Fruit fly (Drosophila melanogaster) whole organism, embryonic: ENCODE results near the gene Mul1.

Experiments used
- ATbp ChIP-seq: fragments of 200-800 bp; sonication (Bioruptor generic); optimal IDR thresholded peaks from 2 replicates; lab custom pipeline; 2017; ENCODE audit warnings: missing biosample characterization, mild to moderate bottlenecking, missing genetic modification characterization, missing genetic modification reagents
- B-H1 ChIP-seq: fragments of 200-800 bp; sonication (Bioruptor generic); IDR thresholded peaks from 3 replicates; pipeline ENCODE4 v1.3.6; 2022; ENCODE audit warnings: missing biosample characterization, missing genetic modification characterization
- CG11695 ChIP-seq: fragments of 200-800 bp; sonication (Bioruptor generic); IDR thresholded peaks from 3 replicates; pipeline ENCODE4 v1.3.6; 2022; ENCODE audit warnings: missing biosample characterization, missing genetic modification characterization
- CG13894 ChIP-seq: fragments of 200-800 bp; sonication (Bioruptor generic); optimal IDR thresholded peaks from 3 replicates; lab custom pipeline; 2018; ENCODE audit warnings: missing biosample characterization, mild to moderate bottlenecking, missing genetic modification characterization, moderate library complexity
- CG14050 ChIP-seq: fragments of 200-800 bp; sonication (Bioruptor generic); IDR thresholded peaks from 3 replicates; pipeline ENCODE4 v1.3.6; 2022; ENCODE audit warnings: missing biosample characterization, missing genetic modification characterization
- CG16813 ChIP-seq: fragments of 200-800 bp; sonication (Bioruptor generic); IDR thresholded peaks from 3 replicates; pipeline ENCODE4 v1.3.6; 2022; ENCODE audit warnings: missing biosample characterization, missing genetic modification characterization; ENCODE audit not compliant: partially characterized antibody
- CG18262 ChIP-seq: fragments of 200-800 bp; optimal IDR thresholded peaks from 3 replicates; lab custom pipeline; 2019; ENCODE audit warnings: missing biosample characterization, mild to moderate bottlenecking, missing genetic modification characterization, moderate library complexity
- CG31365 ChIP-seq: fragments of 200-800 bp; sonication (Bioruptor generic); optimal IDR thresholded peaks from 2 replicates; lab custom pipeline; 2018; ENCODE audit warnings: missing biosample characterization, mild to moderate bottlenecking, missing genetic modification characterization
- CG32767 ChIP-seq: fragments of 200-800 bp; sonication (Bioruptor generic); IDR thresholded peaks from 2 replicates; pipeline ENCODE4 v1.3.6; 2022; ENCODE audit warnings: missing biosample characterization, missing genetic modification characterization
- CG7271 ChIP-seq: fragments of 200-800 bp; sonication (Bioruptor generic); optimal IDR thresholded peaks from 2 replicates; lab custom pipeline; 2018; ENCODE audit warnings: missing biosample characterization, mild to moderate bottlenecking, missing genetic modification characterization, moderate library complexity
- CG8924 ChIP-seq: fragments of 200-800 bp; optimal IDR thresholded peaks from 3 replicates; lab custom pipeline; 2019; ENCODE audit warnings: missing biosample characterization, mild to moderate bottlenecking, missing genetic modification characterization, moderate library complexity
- CG9215 ChIP-seq: fragments of 200-800 bp; sonication (Bioruptor generic); IDR thresholded peaks from 2 replicates; pipeline ENCODE4 v1.3.6; 2022; ENCODE audit warnings: missing biosample characterization, missing genetic modification characterization
- CTCF ChIP-seq: fragments of 200-800 bp; sonication (Bioruptor generic); optimal IDR thresholded peaks from 2 replicates; lab custom pipeline; 2017; ENCODE audit warnings: missing biosample characterization, mild to moderate bottlenecking, missing genetic modification characterization, moderate library complexity
- Camta ChIP-seq: fragments of 200-800 bp; sonication (Bioruptor generic); optimal IDR thresholded peaks from 2 replicates; lab custom pipeline; 2016; ENCODE audit warnings: missing biosample characterization, missing genetic modification characterization
- Dad ChIP-seq: fragments of 200-800 bp; sonication (Bioruptor generic); optimal IDR thresholded peaks from 3 replicates; lab custom pipeline; 2016; ENCODE audit warnings: missing biosample characterization, missing genetic modification characterization
- Dip2 ChIP-seq: fragments of 200-800 bp; sonication (Bioruptor generic); IDR thresholded peaks from 2 replicates; pipeline ENCODE4 v1.3.6; 2022; ENCODE audit warnings: missing biosample characterization, missing genetic modification characterization
- Dref ChIP-seq: fragments of 200-800 bp; sonication (Bioruptor generic); IDR thresholded peaks from 2 replicates; pipeline ENCODE4 v1.3.6; 2022; ENCODE audit warnings: missing biosample characterization, missing genetic modification characterization
- E2f1 ChIP-seq: fragments of 200-800 bp; sonication (Bioruptor generic); IDR thresholded peaks from 2 replicates; pipeline ENCODE4 v1.3.6; 2022; ENCODE audit warnings: missing biosample characterization, missing genetic modification characterization
- H15 ChIP-seq: fragments of 200-800 bp; sonication (Bioruptor generic); IDR thresholded peaks from 3 replicates; pipeline ENCODE4 v1.3.6; 2022; ENCODE audit warnings: missing biosample characterization, missing genetic modification characterization
- Med ChIP-seq: fragments of 200-800 bp; sonication (Bioruptor generic); peaks from one replicate; lab custom pipeline; 2016; ENCODE audit warnings: missing biosample characterization, missing genetic modification characterization, mild to moderate bottlenecking, inconsistent platforms, moderate library complexity
- NfI ChIP-seq: fragments of 200-800 bp; sonication (Bioruptor generic); optimal IDR thresholded peaks from 3 replicates; lab custom pipeline; 2018; ENCODE audit warnings: missing biosample characterization, mild to moderate bottlenecking, missing genetic modification characterization, moderate library complexity
- Stat92E ChIP-seq, 3 experiments: fragments of >200 bp in 2 of 3; fragments of 200-800 bp in 1 of 3; sonication (Bioruptor generic) in 1 of 3; optimal IDR thresholded peaks; 2 replicates each; lab custom pipeline; 2017 to 2019; ENCODE audit warnings: missing biosample characterization in 3 of 3, missing genetic modification characterization in 3 of 3, mild to moderate bottlenecking in 1 of 3, moderate library complexity in 1 of 3
- bcd ChIP-seq: fragments of 200-800 bp; sonication (Bioruptor generic); optimal IDR thresholded peaks from 2 replicates; lab custom pipeline; 2017; ENCODE audit warnings: missing biosample characterization, mild to moderate bottlenecking, missing genetic modification characterization
- chinmo ChIP-seq: fragments of 200-800 bp; sonication (Bioruptor generic); IDR thresholded peaks from 4 replicates; pipeline ENCODE4 v1.3.6; 2022; ENCODE audit warnings: missing biosample characterization, missing genetic modification characterization; ENCODE audit not compliant: partially characterized antibody
- ems ChIP-seq: fragments of 200-800 bp; sonication (Bioruptor generic); optimal IDR thresholded peaks from 3 replicates; lab custom pipeline; 2016; ENCODE audit warnings: missing biosample characterization, missing genetic modification characterization
- ind ChIP-seq: fragments of 200-800 bp; sonication (Bioruptor generic); optimal IDR thresholded peaks from 3 replicates; lab custom pipeline; 2016; ENCODE audit warnings: missing biosample characterization, missing genetic modification characterization
- lilli ChIP-seq: fragments of 200-800 bp; sonication (Bioruptor generic); optimal IDR thresholded peaks from 3 replicates; lab custom pipeline; 2016; ENCODE audit warnings: missing biosample characterization, missing genetic modification characterization
- nerfin-2 ChIP-seq: fragments of 200-800 bp; sonication (Bioruptor generic); IDR thresholded peaks from 2 replicates; pipeline ENCODE4 v1.3.6; 2022; ENCODE audit warnings: missing biosample characterization, missing genetic modification characterization; ENCODE audit not compliant: partially characterized antibody
- oc ChIP-seq: fragments of 200-800 bp; sonication (Bioruptor generic); optimal IDR thresholded peaks from 2 replicates; lab custom pipeline; 2018; ENCODE audit warnings: missing biosample characterization, mild to moderate bottlenecking, missing genetic modification characterization, moderate library complexity
- pb ChIP-seq: fragments of 200-800 bp; sonication (Bioruptor generic); optimal IDR thresholded peaks from 3 replicates; lab custom pipeline; 2016; ENCODE audit warnings: missing biosample characterization, missing genetic modification characterization
- psq ChIP-seq: fragments of 200-800 bp; sonication (Bioruptor generic); optimal IDR thresholded peaks from 2 replicates; lab custom pipeline; 2017; ENCODE audit warnings: missing biosample characterization, missing genetic modification characterization
- twi ChIP-seq: fragments of 200-800 bp; optimal IDR thresholded peaks from 2 replicates; lab custom pipeline; 2019; ENCODE audit warnings: missing biosample characterization, mild to moderate bottlenecking, missing genetic modification characterization, moderate library complexity
- vfl ChIP-seq: fragments of 200-800 bp; sonication (Bioruptor generic); optimal IDR thresholded peaks from 2 replicates; lab custom pipeline; 2016; ENCODE audit warnings: missing biosample characterization, missing genetic modification characterization
- zen2 ChIP-seq: fragments of 200-800 bp; sonication (Bioruptor generic); IDR thresholded peaks from 3 replicates; pipeline ENCODE4 v1.3.6; 2022; ENCODE audit warnings: missing biosample characterization, missing genetic modification characterization; ENCODE audit not compliant: partially characterized antibody
- zfh1 ChIP-seq: fragments of 200-800 bp; sonication (Bioruptor generic); IDR thresholded peaks from 3 replicates; pipeline ENCODE4 v1.3.6; 2022; ENCODE audit warnings: missing biosample characterization, missing genetic modification characterization

Gene Mul1

DNA sequence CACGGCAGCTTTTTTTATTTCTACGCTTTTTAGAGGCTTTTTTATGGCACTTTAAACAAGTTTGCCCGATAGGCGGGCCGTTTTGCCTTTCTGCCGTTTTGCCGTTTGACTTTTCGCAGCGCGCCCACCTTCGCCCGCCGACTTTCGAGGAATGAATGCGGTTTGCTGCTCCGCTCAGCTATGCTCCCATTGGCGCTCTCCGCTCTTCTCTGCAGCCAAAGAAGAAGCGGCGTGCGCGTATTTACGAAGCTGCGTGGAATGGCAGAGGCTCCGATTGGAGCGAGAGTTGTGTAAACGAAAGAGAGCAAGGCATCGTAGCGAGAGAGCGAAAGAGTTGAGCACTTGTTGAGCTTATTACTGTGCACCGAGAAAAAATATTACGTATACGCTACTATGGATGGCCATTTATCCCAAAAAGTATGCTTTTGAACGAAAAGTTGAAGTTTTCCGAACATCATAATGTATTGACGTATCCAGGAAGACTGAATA is 50.3 kb downstream of the Mul1 start, which contains the start of gene wit (continued):
- no peak for TF ChIP-seq CG8924 (tag; lab: Kevin White, UChicago)
- TF ChIP-seq ATbp: peak; percentile 19
- no peak for TF ChIP-seq bcd
- no peak for TF ChIP-seq twi (tag; lab: Kevin White, UChicago)
- no peak; the same call in 2 of the 3 replicates for TF ChIP-seq CG14050 (GFP tag; lab: Robert Waterston, UW)
- TF ChIP-seq CG32767 (GFP tag; lab: Robert Waterston, UW): 0 out of 2 replicates have a peak, but pooled peaks have one; percentile 16
- TF ChIP-seq CG11695 (GFP tag; lab: Robert Waterston, UW): 0 out of 3 replicates have a peak, but pooled peaks have one; percentile 11
- TF ChIP-seq psq: peak; percentile 92
- no peak for TF ChIP-seq CG18262
- no peak for TF ChIP-seq nerfin-2 (GFP tag; lab: Robert Waterston, UW)
- TF ChIP-seq oc (tag; lab: Kevin White, UChicago): no peak
- TF ChIP-seq Camta (GFP tag; lab: Kevin White, UChicago): peak; percentile 17
- TF ChIP-seq ems: peak; percentile 13
- TF ChIP-seq CG31365 (tag; lab: Kevin White, UChicago): no peak

DNA sequence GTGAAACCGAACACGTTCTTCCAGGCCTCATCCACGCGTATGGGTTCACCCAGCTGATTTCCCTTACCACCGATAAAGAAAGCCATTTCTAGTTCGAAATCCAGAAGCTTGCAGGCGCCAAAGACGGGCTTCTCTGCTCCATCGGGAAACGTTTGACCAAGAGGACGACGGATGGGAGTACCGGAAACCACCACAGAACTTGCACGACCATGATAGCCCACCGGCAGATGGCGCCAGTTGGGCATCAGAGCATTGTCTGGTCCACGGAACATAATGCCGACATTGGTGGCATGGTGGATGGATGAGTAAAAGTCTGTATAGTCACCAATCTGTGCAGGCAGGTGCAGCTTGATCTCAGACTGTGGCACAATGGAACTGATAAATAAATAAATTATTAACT is 51.5 kb downstream of the Mul1 start:
- TF ChIP-seq chinmo (GFP tag; lab: Robert Waterston, UW): 0 out of 4 replicates have a peak, but pooled peaks have one; percentile 14
- no peak for TF ChIP-seq B-H1 (GFP tag; lab: Robert Waterston, UW)
- no peak for TF ChIP-seq Stat92E (GFP tag; optimal IDR thresholded peaks at IDR 0.05; lab: Kevin White, UChicago)
- TF ChIP-seq lilli (GFP tag; lab: Kevin White, UChicago): no peak
- TF ChIP-seq Dref (GFP tag; lab: Robert Waterston, UW): no peak
- no peak for TF ChIP-seq CG16813 (GFP tag; lab: Robert Waterston, UW)
- peak; percentile 30 for TF ChIP-seq CG13894
- peak; percentile 89 for TF ChIP-seq CTCF (GFP tag; lab: Kevin White, UChicago)
- peak; percentile 72 for TF ChIP-seq Med (GFP tag; lab: Kevin White, UChicago)
- TF ChIP-seq Dad (GFP tag; lab: Kevin White, UChicago): no peak
- no peak for TF ChIP-seq CG7271 (tag; lab: Kevin White, UChicago)
- TF ChIP-seq pb (GFP tag; lab: Kevin White, UChicago): no peak
- TF ChIP-seq CG9215 (GFP tag; lab: Robert Waterston, UW): no peak
- TF ChIP-seq zen2 (GFP tag; lab: Robert Waterston, UW): no peak
- TF ChIP-seq H15: 0 out of 3 replicates have a peak, but pooled peaks have one; percentile 17
- no peak for TF ChIP-seq E2f1 (GFP tag; lab: Robert Waterston, UW)
- TF ChIP-seq Dip2: peak; percentile 84
- TF ChIP-seq NfI (GFP tag; lab: Kevin White, UChicago): no peak
- no peak for TF ChIP-seq zfh1 (GFP tag; lab: Robert Waterston, UW)
- no peak for TF ChIP-seq ind (GFP tag; lab: Kevin White, UChicago)
- TF ChIP-seq vfl (GFP tag; lab: Kevin White, UChicago): no peak
- TF ChIP-seq, all 482 proteins: peak for 6
